Worm (Caenorhabditis elegans): ENCODE measurements around the gene srz-104.

The srz-104 gene

ce11 chrIV:16323373-16323772, at the start of gene srz-104:
srz-104 (plus strand) TSS chrIV:16323673.
- TF ChIP-seq madf-3 (GFP tag; IDR thresholded peaks at IDR 0.05) (no peak), ztf-3 (GFP tag; optimal IDR thresholded peaks at IDR 0.05) (no peak), hlh-12 (tag; optimal IDR thresholded peaks at IDR 0.05) (no peak)

ce11 chrIV:16277291-16277690, 46.2 kb upstream of the srz-104 start, which contains the start of gene F38C2.7:
F38C2.7 (minus strand) TSS chrIV:16277391.
- TF ChIP-seq F22D6.2 (tag; optimal IDR thresholded peaks at IDR 0.05) (no peak), Y53F4B.3 (GFP tag; IDR thresholded peaks at IDR 0.05) (no peak), madf-10 (tag; optimal IDR thresholded peaks at IDR 0.05) (no peak), ceh-58 (GFP tag; IDR thresholded peaks at IDR 0.05) (no peak), lag-1 (GFP tag; IDR thresholded peaks at IDR 0.05) (no peak), atf-7 (tag; optimal IDR thresholded peaks at IDR 0.05) (no peak), gei-17 (GFP tag; optimal IDR thresholded peaks at IDR 0.05) (no peak), F23B12.7 (tag; optimal IDR thresholded peaks at IDR 0.05; ENCODE audit: insufficient read depth) (no peak), die-1 (tag; optimal IDR thresholded peaks at IDR 0.05) (no peak), repo-1 (tag; optimal IDR thresholded peaks at IDR 0.05) (no peak), lin-26 (GFP tag; IDR thresholded peaks at IDR 0.05) (no peak), ztf-26 (tag; optimal IDR thresholded peaks at IDR 0.05) (no peak), dpl-1 (GFP tag; optimal IDR thresholded peaks at IDR 0.05) (no peak), cebp-2 (GFP tag; IDR thresholded peaks at IDR 0.05) (no peak), F55B11.4 (tag; optimal IDR thresholded peaks at IDR 0.05; ENCODE audit: borderline replicate concordance, insufficient read depth) (no peak), attf-5 (GFP tag; optimal IDR thresholded peaks at IDR 0.05) (no peak), F39B2.1 (GFP tag; IDR thresholded peaks at IDR 0.05) (no peak), bed-2 (GFP tag; IDR thresholded peaks at IDR 0.05) (no peak), Y56A3A.18 (GFP tag; IDR thresholded peaks at IDR 0.05) (no peak)

ce11 chrIV:16277902-16278301, 45.6 kb upstream of the srz-104 start, which contains the start of gene ccch-2:
ccch-2 (plus strand) TSS chrIV:16278202.
- no peak for TF ChIP-seq F52B5.7 (tag; optimal IDR thresholded peaks at IDR 0.05)
- no peak for TF ChIP-seq F22D6.2 (tag; optimal IDR thresholded peaks at IDR 0.05)
- TF ChIP-seq T26A5.8 (tag; optimal IDR thresholded peaks at IDR 0.05): no peak
- TF ChIP-seq lin-40 (tag; optimal IDR thresholded peaks at IDR 0.05): no peak
- TF ChIP-seq hrde-1 (tag; optimal IDR thresholded peaks at IDR 0.05; ENCODE audit: borderline replicate concordance): no peak
- TF ChIP-seq egl-18 (GFP tag; IDR thresholded peaks at IDR 0.05): no peak
- no peak for TF ChIP-seq K11D2.4 (GFP tag; IDR thresholded peaks at IDR 0.05)
- TF ChIP-seq attf-5 (GFP tag; optimal IDR thresholded peaks at IDR 0.05): no peak
- no peak for TF ChIP-seq ztf-28 (GFP tag; IDR thresholded peaks at IDR 0.05)
- no peak for TF ChIP-seq ZK185.1 (tag; optimal IDR thresholded peaks at IDR 0.05; ENCODE audit: poor library complexity, severe bottlenecking)
- TF ChIP-seq let-526 (GFP tag; IDR thresholded peaks at IDR 0.05): no peak
- TF ChIP-seq die-1 (tag; optimal IDR thresholded peaks at IDR 0.05): no peak
- TF ChIP-seq Y67H2A.10 (GFP tag; conservative IDR thresholded peaks at IDR 0.05): no peak

DNA sequence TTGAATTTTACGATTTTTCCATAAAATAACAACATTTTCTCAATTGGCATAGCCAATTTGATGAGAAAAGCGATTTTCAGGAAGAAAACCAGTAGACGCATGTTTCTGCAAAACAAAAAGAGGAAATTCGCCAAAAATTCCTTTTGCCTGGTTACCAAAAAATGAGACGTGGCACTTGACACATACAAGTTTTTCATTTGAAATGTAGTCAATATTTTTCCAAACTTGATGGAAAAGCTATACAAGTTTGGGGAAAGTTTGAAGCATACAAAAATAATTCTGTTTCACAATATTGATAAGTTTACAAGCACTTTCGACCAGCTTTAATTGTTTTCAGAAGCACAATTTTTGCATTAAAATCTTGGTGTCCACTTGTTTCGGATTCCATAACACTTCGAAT, 42.9 kb upstream of the srz-104 start, which contains the start of gene clec-191:
Gene clec-191 (minus strand): TSS at position 101 of the 400 bp plus-strand sequence.
- no peak for TF ChIP-seq nfyb-1 (GFP tag; IDR thresholded peaks at IDR 0.05)
- TF ChIP-seq nhr-120 (GFP tag; IDR thresholded peaks at IDR 0.05): no peak
- TF ChIP-seq cebp-2 (GFP tag; IDR thresholded peaks at IDR 0.05): no peak
- TF ChIP-seq zim-3 (tag; optimal IDR thresholded peaks at IDR 0.05): no peak
- TF ChIP-seq let-526 (GFP tag; IDR thresholded peaks at IDR 0.05): no peak
- TF ChIP-seq nhr-27 (tag; optimal IDR thresholded peaks at IDR 0.05): no peak
- TF ChIP-seq efl-1 (GFP tag; optimal IDR thresholded peaks at IDR 0.05): no peak

Data from whole organism, young adult.